Worm (Caenorhabditis elegans): ENCODE results near the gene poml-1.
A peak's percentile ranks its signal among the peaks of the same experiment; 100 is the strongest.

The poml-1 gene

ce11 chrX:13743371-13743770 lies 20.6 kb upstream of the poml-1 start:
- no peak for TF ChIP-seq him-1 (tag; optimal IDR thresholded peaks at IDR 0.05)
- no peak for TF ChIP-seq dao-5 (tag; optimal IDR thresholded peaks at IDR 0.05)
- no peak for TF ChIP-seq W03F9.2 (tag; optimal IDR thresholded peaks at IDR 0.05)

DNA sequence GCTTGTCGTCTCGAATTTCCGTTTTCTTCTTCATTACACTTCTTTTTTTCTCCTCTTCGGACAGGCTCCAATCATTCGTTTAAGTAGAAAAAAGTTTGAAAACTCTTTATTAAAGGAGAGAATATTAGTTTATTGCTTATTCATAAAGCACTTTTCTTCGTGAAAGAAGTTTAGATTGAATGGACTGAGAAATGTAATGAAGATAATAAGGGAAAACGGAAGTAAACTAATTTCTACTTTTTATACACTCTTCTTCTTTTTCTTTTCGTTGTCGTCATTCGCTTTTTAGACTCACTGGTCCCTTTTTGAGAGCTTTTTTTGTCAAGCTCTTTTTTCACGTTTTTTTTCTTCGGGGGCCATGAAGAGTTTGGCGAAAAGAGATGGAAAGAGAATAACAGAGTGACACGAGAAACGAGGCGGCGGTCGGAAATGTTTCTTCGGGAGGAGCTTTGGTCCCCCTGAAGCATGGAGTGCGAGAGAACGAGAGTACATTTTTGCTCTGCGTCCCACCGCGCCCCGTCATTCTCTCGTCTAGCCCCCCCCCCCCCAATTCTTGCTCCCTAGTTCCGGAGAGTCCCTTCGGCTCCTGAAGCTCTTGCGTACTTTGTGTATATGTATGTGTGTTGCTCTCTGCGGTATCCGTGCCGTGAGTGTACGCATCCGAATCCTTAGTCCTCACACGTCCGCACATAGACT lies 16.6 kb upstream of the poml-1 start:
- peak; percentile 78 for TF ChIP-seq him-1 (tag; optimal IDR thresholded peaks at IDR 0.05)
- TF ChIP-seq dao-5 (tag; optimal IDR thresholded peaks at IDR 0.05): no peak
- TF ChIP-seq W03F9.2 (tag; optimal IDR thresholded peaks at IDR 0.05): no peak

DNA sequence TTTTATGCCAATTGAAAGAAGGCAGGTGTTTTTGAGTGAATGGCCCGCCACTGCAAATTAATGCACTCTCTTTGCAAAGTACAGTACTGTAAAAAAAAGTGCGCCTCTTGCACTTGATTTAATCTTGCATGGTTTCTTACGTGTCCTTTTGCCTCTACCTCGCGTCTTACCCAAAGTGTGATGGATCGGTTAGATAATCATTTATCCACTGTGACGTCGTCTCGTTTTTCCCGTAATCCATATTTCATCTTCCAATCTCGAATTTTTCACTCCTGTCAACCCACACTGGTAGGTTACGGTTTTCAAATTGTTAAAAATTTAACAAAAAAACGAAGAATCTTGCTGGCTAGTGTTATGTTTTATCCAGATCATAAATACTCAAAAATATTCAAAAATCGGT lies 14.0 kb upstream of the poml-1 start:
- TF ChIP-seq dao-5 (tag; optimal IDR thresholded peaks at IDR 0.05): no peak
- TF ChIP-seq W03F9.2 (tag; optimal IDR thresholded peaks at IDR 0.05): no peak
- TF ChIP-seq him-1 (tag; optimal IDR thresholded peaks at IDR 0.05): no peak

DNA sequence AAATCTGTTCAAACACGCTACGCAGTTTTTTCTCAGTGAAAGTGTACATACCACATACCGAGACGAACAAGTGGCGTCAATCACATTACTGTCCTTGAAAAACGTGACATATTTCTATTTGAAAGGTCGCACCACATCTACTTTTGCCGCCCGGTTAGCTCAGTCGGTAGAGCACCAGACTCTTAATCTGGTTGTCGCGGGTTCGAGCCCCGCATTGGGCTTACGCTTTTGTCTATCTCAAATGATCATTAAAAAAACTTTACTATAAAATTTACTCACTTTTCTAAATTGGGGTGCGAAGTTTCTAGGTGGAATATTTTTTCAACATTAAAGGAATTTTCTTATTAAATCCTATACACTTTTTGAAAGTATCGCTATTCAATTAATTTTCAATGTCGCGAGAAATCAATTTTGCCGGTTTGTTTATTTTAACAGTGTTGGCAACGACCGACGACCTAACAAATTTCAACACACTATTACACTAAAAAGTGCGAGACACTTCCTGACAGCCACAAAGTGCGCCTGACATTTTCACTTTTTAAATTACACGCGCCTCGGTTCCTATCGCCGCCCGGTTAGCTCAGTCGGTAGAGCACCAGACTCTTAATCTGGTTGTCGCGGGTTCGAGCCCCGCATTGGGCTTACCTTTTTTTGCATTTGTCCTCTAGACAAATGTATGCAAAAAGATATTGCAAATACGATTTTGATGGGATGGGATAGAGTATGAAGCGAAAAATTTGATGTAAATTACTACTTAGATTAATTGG lies 7.7 kb upstream of the poml-1 start:
- TF ChIP-seq him-1 (tag; optimal IDR thresholded peaks at IDR 0.05): no peak
- no peak for TF ChIP-seq dao-5 (tag; optimal IDR thresholded peaks at IDR 0.05)
- no peak for TF ChIP-seq W03F9.2 (tag; optimal IDR thresholded peaks at IDR 0.05)

DNA sequence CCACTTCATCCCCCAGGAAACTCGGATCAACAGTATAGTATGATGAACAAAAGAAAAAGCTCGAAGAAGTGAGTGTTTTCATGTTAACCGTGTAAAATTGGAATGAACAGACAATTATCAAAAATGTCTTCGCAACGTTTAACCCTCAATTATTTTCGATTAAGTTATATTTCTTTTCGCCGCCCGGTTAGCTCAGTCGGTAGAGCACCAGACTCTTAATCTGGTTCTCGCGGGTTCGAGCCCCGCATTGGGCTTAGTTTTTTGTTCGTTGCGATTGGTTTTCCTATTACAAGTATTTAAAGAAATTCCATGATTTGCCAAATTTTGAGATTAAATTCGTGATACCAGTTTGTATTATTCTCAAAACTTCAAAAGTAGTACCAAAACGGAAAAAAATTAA lies 7.0 kb upstream of the poml-1 start:
- no peak for TF ChIP-seq him-1 (tag; optimal IDR thresholded peaks at IDR 0.05)
- no peak for TF ChIP-seq dao-5 (tag; optimal IDR thresholded peaks at IDR 0.05)
- no peak for TF ChIP-seq W03F9.2 (tag; optimal IDR thresholded peaks at IDR 0.05)

DNA sequence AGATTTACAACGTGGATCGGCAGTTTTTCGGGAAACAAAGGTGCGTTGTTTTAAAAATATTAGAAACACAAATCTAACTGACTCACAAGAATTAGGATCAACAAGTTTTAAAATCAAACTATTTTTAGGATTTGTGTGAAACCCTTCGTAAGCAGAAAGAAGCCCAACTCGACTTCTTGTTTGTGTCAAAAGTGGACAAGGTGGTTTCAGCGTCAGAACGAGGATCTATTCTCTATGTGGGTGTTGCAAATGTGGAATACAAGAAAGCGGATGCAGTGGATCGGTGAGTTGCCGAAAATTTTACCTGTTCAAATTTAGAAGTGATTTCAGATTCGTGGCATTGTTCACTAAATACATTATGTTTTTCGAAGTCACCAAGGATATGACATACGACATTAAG lies 6.3 kb upstream of the poml-1 start:
- TF ChIP-seq him-1 (tag; optimal IDR thresholded peaks at IDR 0.05): no peak
- no peak for TF ChIP-seq dao-5 (tag; optimal IDR thresholded peaks at IDR 0.05)
- no peak for TF ChIP-seq W03F9.2 (tag; optimal IDR thresholded peaks at IDR 0.05)

ce11 chrX:13726874-13727343 lies 4.2 kb upstream of the poml-1 start, which contains the start of gene pix-1:
Gene pix-1 (plus strand): TSS chrX:13727293.
- TF ChIP-seq W03F9.2 (tag; optimal IDR thresholded peaks at IDR 0.05): no peak
- no peak for TF ChIP-seq dao-5 (tag; optimal IDR thresholded peaks at IDR 0.05)
- TF ChIP-seq him-1 (tag; optimal IDR thresholded peaks at IDR 0.05): peak; percentile 20

ce11 chrX:13726285-13726684 lies 3.6 kb upstream of the poml-1 start:
- TF ChIP-seq W03F9.2 (tag; optimal IDR thresholded peaks at IDR 0.05) (no peak), dao-5 (tag; optimal IDR thresholded peaks at IDR 0.05) (no peak), him-1 (tag; optimal IDR thresholded peaks at IDR 0.05) (no peak)

ce11 chrX:13724364-13724763 lies 1.6 kb upstream of the poml-1 start, which contains the start of gene K11E4.6:
Gene K11E4.6 (plus strand): TSS chrX:13724664.
- TF ChIP-seq dao-5 (tag; optimal IDR thresholded peaks at IDR 0.05) (no peak), W03F9.2 (tag; optimal IDR thresholded peaks at IDR 0.05) (no peak), him-1 (tag; optimal IDR thresholded peaks at IDR 0.05) (no peak)

- TF ChIP-seq him-1 (tag; optimal IDR thresholded peaks at IDR 0.05): no peak
- no peak for TF ChIP-seq W03F9.2 (tag; optimal IDR thresholded peaks at IDR 0.05)
- no peak for TF ChIP-seq dao-5 (tag; optimal IDR thresholded peaks at IDR 0.05)
Measured at ce11 chrX:13717053-13717671, 5.6 kb downstream of the poml-1 start, which contains the start of gene shc-3. Gene shc-3 (plus strand): TSS chrX:13717536.

ce11 chrX:13716313-13716712 lies 6.4 kb downstream of the poml-1 start:
- TF ChIP-seq dao-5 (tag; optimal IDR thresholded peaks at IDR 0.05) (no peak), him-1 (tag; optimal IDR thresholded peaks at IDR 0.05) (no peak), W03F9.2 (tag; optimal IDR thresholded peaks at IDR 0.05) (no peak)

DNA sequence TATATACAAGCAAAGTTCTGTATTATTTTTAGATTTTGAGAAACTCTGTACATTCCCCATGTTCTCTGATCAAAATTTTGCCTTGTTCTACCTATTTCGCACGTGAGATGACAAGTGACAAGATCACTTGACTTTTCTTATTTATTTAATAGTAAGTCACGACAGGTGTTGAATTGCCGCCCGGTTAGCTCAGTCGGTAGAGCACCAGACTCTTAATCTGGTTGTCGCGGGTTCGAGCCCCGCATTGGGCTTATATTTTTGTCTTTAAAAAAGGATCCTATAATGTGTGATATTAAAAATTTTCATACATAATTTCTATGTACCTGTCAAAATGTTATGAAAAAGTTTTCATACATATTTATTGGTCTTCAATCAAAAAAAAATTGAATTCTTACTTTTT lies 8.0 kb downstream of the poml-1 start:
- TF ChIP-seq W03F9.2 (tag; optimal IDR thresholded peaks at IDR 0.05): no peak
- TF ChIP-seq dao-5 (tag; optimal IDR thresholded peaks at IDR 0.05): peak; percentile 62
- TF ChIP-seq him-1 (tag; optimal IDR thresholded peaks at IDR 0.05): no peak

ce11 chrX:13713857-13714256 lies 8.9 kb downstream of the poml-1 start, which contains the start of gene K11E4.1:
Gene K11E4.1 (plus strand): TSS chrX:13714157.
- TF ChIP-seq dao-5 (tag; optimal IDR thresholded peaks at IDR 0.05) (no peak), W03F9.2 (tag; optimal IDR thresholded peaks at IDR 0.05) (no peak)

DNA sequence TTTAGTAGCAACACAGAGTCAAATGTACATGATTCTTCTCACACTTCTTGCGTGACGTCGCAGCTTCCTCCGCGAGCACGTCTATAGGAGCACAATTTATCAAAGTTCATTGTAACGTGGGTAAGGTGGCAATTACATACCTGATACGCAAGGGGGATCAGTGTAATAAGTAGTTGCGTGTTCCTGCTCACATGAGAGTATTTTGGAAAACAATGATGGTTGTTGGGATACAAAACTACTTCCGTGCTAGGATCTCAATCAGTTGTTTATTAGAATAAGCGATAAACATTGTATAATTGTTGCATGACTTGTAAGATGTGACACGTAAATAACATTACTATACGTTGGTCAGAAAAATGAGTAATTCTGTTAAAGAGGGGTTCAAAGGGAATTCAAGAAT lies 9.7 kb downstream of the poml-1 start:
- TF ChIP-seq dao-5 (tag; optimal IDR thresholded peaks at IDR 0.05) (no peak), W03F9.2 (tag; optimal IDR thresholded peaks at IDR 0.05) (no peak), him-1 (tag; optimal IDR thresholded peaks at IDR 0.05) (no peak)
